Worm (Caenorhabditis elegans) whole organism, late embryonic: ENCODE data around the gene srd-51.

ENCODE experiments used
- C08G9.2 ChIP-seq: sonication (generic microtip); optimal IDR thresholded peaks from 2 replicates; lab custom pipeline; 2016; ENCODE audit warnings: mild to moderate bottlenecking, missing genetic modification characterization, moderate library complexity, missing compliant biosample characterization
- che-1 ChIP-seq: sonication (generic microtip); optimal IDR thresholded peaks from 2 replicates; lab custom pipeline; 2016; ENCODE audit warnings: mild to moderate bottlenecking, missing genetic modification characterization, missing compliant biosample characterization
- elt-2 ChIP-seq: sonication (generic microtip); optimal IDR thresholded peaks from 2 replicates; lab custom pipeline; 2016; ENCODE audit warnings: missing genetic modification reagents, missing genetic modification characterization, missing compliant biosample characterization
- gmeb-2 ChIP-seq: sonication (generic microtip); optimal IDR thresholded peaks from 2 replicates; lab custom pipeline; 2016; ENCODE audit warnings: missing genetic modification characterization, inconsistent platforms, missing compliant biosample characterization
- madf-2 ChIP-seq: sonication (generic microtip); optimal IDR thresholded peaks from 2 replicates; lab custom pipeline; 2017; ENCODE audit warnings: missing genetic modification characterization, missing compliant biosample characterization
- nfya-1 ChIP-seq: sonication (generic microtip); optimal IDR thresholded peaks from 2 replicates; lab custom pipeline; 2017; ENCODE audit warnings: missing genetic modification characterization, mild to moderate bottlenecking, missing compliant biosample characterization, antibody characterized with exemption, moderate library complexity
- nhr-11 ChIP-seq: fragments of 150-350 bp; optimal IDR thresholded peaks from 2 replicates; lab custom pipeline; 2014; ENCODE audit warnings: missing biosample characterization, missing genetic modification characterization
- pag-3 ChIP-seq: sonication (generic microtip); optimal IDR thresholded peaks from 2 replicates; lab custom pipeline; 2016; ENCODE audit warnings: missing compliant biosample characterization, missing genetic modification characterization, borderline replicate concordance
- pha-4 ChIP-seq: fragments of 150-350 bp; optimal IDR thresholded peaks from 2 replicates; lab custom pipeline; 2018; ENCODE audit warnings: missing biosample characterization, missing genetic modification reagents, missing genetic modification characterization
- ref-2 ChIP-seq: sonication (generic microtip); optimal IDR thresholded peaks from 2 replicates; lab custom pipeline; 2016; ENCODE audit warnings: missing genetic modification characterization, missing compliant biosample characterization
- rnt-1 ChIP-seq: sonication (generic microtip); optimal IDR thresholded peaks from 2 replicates; lab custom pipeline; 2016; ENCODE audit warnings: missing genetic modification characterization, missing compliant biosample characterization
- tbx-2 ChIP-seq: sonication (generic microtip); optimal IDR thresholded peaks from 2 replicates; lab custom pipeline; 2016; ENCODE audit warnings: missing genetic modification characterization, missing compliant biosample characterization

- TF ChIP-seq nhr-11 (tag; lab: Kevin White, UChicago): no peak
- no peak for TF ChIP-seq elt-2
- no peak for TF ChIP-seq pha-4 (tag; lab: Kevin White, UChicago)
- no peak for TF ChIP-seq rnt-1
- TF ChIP-seq ref-2: no peak
- TF ChIP-seq madf-2: no peak
- TF ChIP-seq che-1 (tag; lab: Kevin White, UChicago): no peak
- TF ChIP-seq pag-3 (tag; lab: Kevin White, UChicago): no peak
- TF ChIP-seq gmeb-2 (tag; lab: Kevin White, UChicago): no peak
- TF ChIP-seq nfya-1 (tag; lab: Kevin White, UChicago): peak; percentile 19
- TF ChIP-seq C08G9.2 (tag; lab: Kevin White, UChicago): no peak
- TF ChIP-seq tbx-2 (tag; lab: Kevin White, UChicago): no peak
Measured at ce11 chrX:13503839-13504238, 19.1 kb upstream of the srd-51 start.
